Worm (Caenorhabditis elegans) whole organism, L3 larva: ENCODE data around the gene hap-1.

Source experiments
- R02D3.7 ChIP-seq: fragments of 150-350 bp; optimal IDR thresholded peaks from 2 replicates; lab custom pipeline; 2014; ENCODE audit warnings: missing biosample characterization, missing genetic modification characterization
- ZK546.5 ChIP-seq: sonication (generic microtip); optimal IDR thresholded peaks from 2 replicates; lab custom pipeline; 2017; ENCODE audit warnings: missing biosample characterization, missing genetic modification characterization
- aly-2 ChIP-seq: fragments of 150-350 bp; optimal IDR thresholded peaks from 2 replicates; lab custom pipeline; 2014; ENCODE audit warnings: missing biosample characterization, missing genetic modification characterization
- ama-1 ChIP-seq: fragments of 150-350 bp; optimal IDR thresholded peaks from 2 replicates; lab custom pipeline; 2018
- ceh-16 ChIP-seq: sonication (generic microtip); optimal IDR thresholded peaks from 2 replicates; lab custom pipeline; 2017; ENCODE audit warnings: missing biosample characterization, missing genetic modification characterization
- ceh-28 ChIP-seq: fragments of 150-350 bp; optimal IDR thresholded peaks from 2 replicates; lab custom pipeline; 2014; ENCODE audit warnings: missing biosample characterization, missing genetic modification reagents, missing genetic modification characterization
- ceh-82 ChIP-seq: fragments of 150-350 bp; optimal IDR thresholded peaks from 2 replicates; lab custom pipeline; 2014; ENCODE audit warnings: missing biosample characterization, missing genetic modification characterization
- ceh-9 ChIP-seq: sonication (generic microtip); optimal IDR thresholded peaks from 2 replicates; lab custom pipeline; 2018; ENCODE audit warnings: missing biosample characterization, missing genetic modification characterization
- daf-12 ChIP-seq: fragments of 150-350 bp; optimal IDR thresholded peaks from 2 replicates; lab custom pipeline; 2014; ENCODE audit warnings: missing biosample characterization, missing genetic modification reagents, missing genetic modification characterization
- egl-27 ChIP-seq: sonication (generic microtip); optimal IDR thresholded peaks from 4 replicates; lab custom pipeline; 2017; ENCODE audit warnings: missing biosample characterization, missing genetic modification reagents, missing genetic modification characterization
- egl-5 ChIP-seq: fragments of 150-350 bp; optimal IDR thresholded peaks from 2 replicates; lab custom pipeline; 2017; ENCODE audit warnings: missing biosample characterization, missing genetic modification reagents, missing genetic modification characterization, inconsistent platforms
- elt-1 ChIP-seq: fragments of 150-350 bp; optimal IDR thresholded peaks from 2 replicates; lab custom pipeline; 2014; ENCODE audit warnings: missing biosample characterization, missing genetic modification characterization
- elt-2 ChIP-seq: sonication (generic microtip); optimal IDR thresholded peaks from 2 replicates; lab custom pipeline; 2016; ENCODE audit warnings: missing genetic modification reagents, mild to moderate bottlenecking, missing genetic modification characterization, missing compliant biosample characterization
- elt-3 ChIP-seq, 3 experiments: fragments of 150-350 bp in 1 of 3; sonication (generic microtip) in 2 of 3; optimal IDR thresholded peaks; 2 replicates in 2 of 3; 4 replicates in 1 of 3; lab custom pipeline; 2014 to 2017; ENCODE audit warnings: missing biosample characterization in 3 of 3, missing genetic modification characterization in 3 of 3
- eor-1 ChIP-seq, 2 experiments: fragments of 150-350 bp; optimal IDR thresholded peaks; 2 replicates each; lab custom pipeline; 2014 to 2018; ENCODE audit warnings: missing biosample characterization in 2 of 2, missing genetic modification characterization in 2 of 2
- fkh-10 ChIP-seq: sonication (generic microtip); optimal IDR thresholded peaks from 2 replicates; lab custom pipeline; 2017; ENCODE audit warnings: missing biosample characterization, missing genetic modification reagents, missing genetic modification characterization
- fkh-2 ChIP-seq: fragments of 150-350 bp; optimal IDR thresholded peaks from 2 replicates; lab custom pipeline; 2014; ENCODE audit warnings: missing biosample characterization, missing genetic modification reagents, missing genetic modification characterization
- fos-1 ChIP-seq: fragments of 150-350 bp; optimal IDR thresholded peaks from 2 replicates; lab custom pipeline; 2014; ENCODE audit warnings: missing biosample characterization, missing genetic modification characterization
- hmg-11 ChIP-seq: sonication (generic microtip); optimal IDR thresholded peaks from 2 replicates; lab custom pipeline; 2016; ENCODE audit warnings: missing genetic modification characterization, missing compliant biosample characterization
- jun-1 ChIP-seq: fragments of 150-350 bp; optimal IDR thresholded peaks from 2 replicates; lab custom pipeline; 2014; ENCODE audit warnings: missing biosample characterization, missing genetic modification reagents, missing genetic modification characterization
- lin-15B ChIP-seq: fragments of 150-350 bp; optimal IDR thresholded peaks from 2 replicates; lab custom pipeline; 2014; ENCODE audit warnings: missing biosample characterization, missing genetic modification characterization
- lin-39 ChIP-seq: fragments of 150-350 bp; optimal IDR thresholded peaks from 2 replicates; lab custom pipeline; 2018; ENCODE audit warnings: missing biosample characterization, missing genetic modification reagents, missing genetic modification characterization
- lsy-12 ChIP-seq: sonication (generic microtip); optimal IDR thresholded peaks from 2 replicates; lab custom pipeline; 2016; ENCODE audit warnings: mild to moderate bottlenecking, missing genetic modification characterization, missing compliant biosample characterization
- mdl-1 ChIP-seq: fragments of 150-350 bp; optimal IDR thresholded peaks from 2 replicates; lab custom pipeline; 2014; ENCODE audit warnings: missing biosample characterization, missing genetic modification characterization
- mml-1 ChIP-seq: fragments of 150-350 bp; sonication (generic microtip); optimal IDR thresholded peaks from 3 replicates; lab custom pipeline; 2014; ENCODE audit warnings: missing biosample characterization, missing genetic modification characterization
- nfya-1 ChIP-seq: sonication (generic microtip); optimal IDR thresholded peaks from 2 replicates; lab custom pipeline; 2017; ENCODE audit warnings: missing genetic modification characterization, mild to moderate bottlenecking, missing compliant biosample characterization, antibody characterized with exemption, moderate library complexity; ENCODE audit not compliant: insufficient read depth
- nhr-11 ChIP-seq: fragments of 150-350 bp; optimal IDR thresholded peaks from 2 replicates; lab custom pipeline; 2014; ENCODE audit warnings: missing biosample characterization, missing genetic modification characterization
- nhr-12 ChIP-seq: fragments of 150-350 bp; optimal IDR thresholded peaks from 2 replicates; lab custom pipeline; 2014; ENCODE audit warnings: missing biosample characterization, missing genetic modification characterization
- nhr-23 ChIP-seq: fragments of 150-350 bp; optimal IDR thresholded peaks from 2 replicates; lab custom pipeline; 2014; ENCODE audit warnings: missing biosample characterization, missing genetic modification reagents, missing genetic modification characterization
- nhr-237 ChIP-seq: fragments of 150-350 bp; optimal IDR thresholded peaks from 2 replicates; lab custom pipeline; 2014; ENCODE audit warnings: missing biosample characterization, missing genetic modification characterization
- nhr-25 ChIP-seq: sonication (generic microtip); optimal IDR thresholded peaks from 2 replicates; lab custom pipeline; 2017; ENCODE audit warnings: missing biosample characterization, missing genetic modification characterization
- nhr-43 ChIP-seq: sonication (generic microtip); optimal IDR thresholded peaks from 2 replicates; lab custom pipeline; 2016; ENCODE audit warnings: mild to moderate bottlenecking, missing genetic modification characterization, missing compliant biosample characterization; ENCODE audit not compliant: poor library complexity, severe bottlenecking
- nhr-67 ChIP-seq: fragments of 150-350 bp; optimal IDR thresholded peaks from 2 replicates; lab custom pipeline; 2014; ENCODE audit warnings: missing biosample characterization, missing genetic modification characterization
- nhr-76 ChIP-seq: fragments of 150-350 bp; sonication (generic microtip); optimal IDR thresholded peaks from 5 replicates; lab custom pipeline; 2014; ENCODE audit warnings: missing biosample characterization, missing genetic modification characterization
- nhr-77 ChIP-seq: fragments of 150-350 bp; optimal IDR thresholded peaks from 2 replicates; lab custom pipeline; 2014; ENCODE audit warnings: missing biosample characterization, missing genetic modification characterization
- pha-4 ChIP-seq: fragments of 150-350 bp; optimal IDR thresholded peaks from 2 replicates; lab custom pipeline; 2014; ENCODE audit warnings: missing biosample characterization, missing genetic modification reagents, missing genetic modification characterization
- pqm-1 ChIP-seq: fragments of 150-350 bp; optimal IDR thresholded peaks from 2 replicates; lab custom pipeline; 2017; ENCODE audit warnings: missing biosample characterization, missing genetic modification characterization, inconsistent platforms
- skn-1 ChIP-seq: fragments of 150-350 bp; optimal IDR thresholded peaks from 2 replicates; lab custom pipeline; 2014; ENCODE audit warnings: missing biosample characterization, missing genetic modification characterization
- snpc-4 ChIP-seq: fragments of 150-350 bp; optimal IDR thresholded peaks from 2 replicates; lab custom pipeline; 2014; ENCODE audit warnings: missing biosample characterization, missing genetic modification characterization
- tbx-2 ChIP-seq: sonication (generic microtip); optimal IDR thresholded peaks from 2 replicates; lab custom pipeline; 2016; ENCODE audit warnings: mild to moderate bottlenecking, missing genetic modification characterization, missing compliant biosample characterization
- unc-39 ChIP-seq: sonication (generic microtip); optimal IDR thresholded peaks from 4 replicates; lab custom pipeline; 2017; ENCODE audit warnings: missing biosample characterization, missing genetic modification characterization
- unc-62 ChIP-seq: fragments of 150-350 bp; sonication (generic microtip); optimal IDR thresholded peaks from 4 replicates; lab custom pipeline; 2014; ENCODE audit warnings: missing biosample characterization, missing genetic modification reagents, missing genetic modification characterization
- zag-1 ChIP-seq: fragments of 150-350 bp; optimal IDR thresholded peaks from 2 replicates; lab custom pipeline; 2014; ENCODE audit warnings: missing biosample characterization, missing genetic modification characterization
- ztf-11 ChIP-seq: fragments of 150-350 bp; optimal IDR thresholded peaks from 2 replicates; lab custom pipeline; 2014; ENCODE audit warnings: missing biosample characterization, missing genetic modification characterization
- ztf-4 ChIP-seq: fragments of 150-350 bp; optimal IDR thresholded peaks from 2 replicates; lab custom pipeline; 2014; ENCODE audit warnings: missing biosample characterization, missing genetic modification characterization

Gene hap-1

DNA sequence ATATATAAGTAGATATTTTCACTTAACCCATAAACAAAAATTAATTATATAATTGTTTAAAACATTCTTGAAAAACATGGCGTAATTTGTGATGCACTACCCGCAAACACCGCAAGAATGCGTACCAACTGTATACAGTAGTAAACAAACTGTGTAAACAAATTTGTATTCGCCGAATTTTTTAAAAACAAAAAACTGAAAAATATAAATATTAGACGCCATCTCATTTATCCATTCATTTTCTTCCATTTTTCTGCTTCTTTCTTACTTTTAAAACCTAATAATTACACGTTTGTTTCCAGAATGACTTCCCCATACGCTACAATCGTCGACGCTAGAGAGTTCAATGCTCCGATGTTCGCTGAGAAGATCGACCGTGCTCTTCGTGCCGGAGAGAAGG lies 38.4 kb upstream of the hap-1 start, which contains the start of gene nex-1:
Gene nex-1, plus strand, starts transcription at position 301 of the 400 bp plus-strand sequence.
- TF ChIP-seq elt-1 (tag; lab: Kevin White, UChicago) (no peak), snpc-4 (tag; lab: Kevin White, UChicago) (no peak), nhr-237 (no peak), nhr-67 (tag; lab: Kevin White, UChicago) (no peak), nhr-11 (tag; lab: Kevin White, UChicago) (no peak), ZK546.5 (tag; lab: Kevin White, UChicago) (no peak), ceh-28 (tag; lab: Kevin White, UChicago) (no peak), jun-1 (no peak), R02D3.7 (no peak), nhr-12 (tag; lab: Kevin White, UChicago) (no peak), nhr-77 (tag; lab: Kevin White, UChicago) (no peak), fkh-2 (tag; lab: Kevin White, UChicago) (no peak), nfya-1 (tag; lab: Kevin White, UChicago) (no peak), egl-27 (tag; lab: Kevin White, UChicago) (no peak), mdl-1 (tag; lab: Kevin White, UChicago) (no peak), pqm-1 (tag; lab: Kevin White, UChicago) (no peak), zag-1 (tag; lab: Kevin White, UChicago) (no peak), elt-3 (tag; optimal IDR thresholded peaks at IDR 0.05; lab: Kevin White, UChicago) (no peak), aly-2 (tag; lab: Kevin White, UChicago) (no peak), skn-1 (no peak)

DNA sequence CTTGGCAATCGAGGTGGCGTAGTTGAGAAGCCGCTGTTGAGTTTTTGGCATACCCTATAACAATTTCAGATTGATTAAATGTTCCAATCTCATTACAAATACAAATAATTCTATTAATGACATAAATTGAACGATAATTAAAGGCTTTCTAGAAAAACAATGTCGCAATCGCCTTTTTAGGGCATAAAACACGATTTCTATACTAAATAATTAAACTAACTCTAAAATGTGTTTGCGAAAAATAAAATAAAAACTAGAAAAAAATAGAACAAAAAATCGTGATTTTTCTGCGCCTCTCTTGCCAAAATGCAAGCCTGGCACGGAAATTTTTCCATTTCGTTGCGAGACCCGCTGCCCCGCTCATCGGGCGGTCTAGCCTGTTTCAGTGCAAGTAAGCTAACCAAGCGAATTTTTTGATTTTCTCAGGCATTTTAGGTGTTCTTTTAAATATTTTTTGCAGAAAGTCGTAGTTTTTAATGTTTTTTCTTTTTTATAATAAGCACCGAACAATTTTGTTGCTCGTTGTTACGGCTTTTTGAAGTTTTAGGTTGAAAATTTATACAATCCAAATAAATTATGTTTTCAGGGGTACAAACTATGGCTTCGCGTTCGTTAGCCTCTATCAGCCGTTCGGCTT lies 35.8 kb upstream of the hap-1 start, which contains the start of the genes C34E10.12, C34E10.10 and atp-2:
Gene C34E10.12, minus strand, starts transcription at position 51 of the 637 bp plus-strand sequence.
Gene C34E10.10, minus strand, starts transcription at position 54 of the 637 bp plus-strand sequence.
Gene atp-2, plus strand, starts transcription at position 587 of the 637 bp plus-strand sequence.
- TF ChIP-seq nfya-1 (tag; lab: Kevin White, UChicago): peak; percentile 93
- peak; percentile 42 for TF ChIP-seq pqm-1 (tag; lab: Kevin White, UChicago)
- TF ChIP-seq mml-1: no peak
- TF ChIP-seq fos-1: no peak
- no peak for TF ChIP-seq nhr-67 (tag; lab: Kevin White, UChicago)
- TF ChIP-seq nhr-11 (tag; lab: Kevin White, UChicago): peak; percentile 30
- TF ChIP-seq daf-12 (tag; lab: Kevin White, UChicago): no peak
- TF ChIP-seq ceh-82 (tag; lab: Kevin White, UChicago): peak; percentile 9
- no peak for TF ChIP-seq ceh-28 (tag; lab: Kevin White, UChicago)
- TF ChIP-seq snpc-4 (tag; lab: Kevin White, UChicago): peak; percentile 40
- TF ChIP-seq nhr-77 (tag; lab: Kevin White, UChicago): no peak
- no peak for TF ChIP-seq elt-3 (tag; optimal IDR thresholded peaks at IDR 0.05; lab: Kevin White, UChicago)
- TF ChIP-seq nhr-23 (tag; lab: Kevin White, UChicago): peak; percentile 92
- peak; percentile 57 for TF ChIP-seq skn-1
- TF ChIP-seq ceh-9 (tag; lab: Kevin White, UChicago): no peak
- TF ChIP-seq eor-1 (tag; optimal IDR thresholded peaks at IDR 0.05; lab: Kevin White, UChicago): no peak
- TF ChIP-seq nhr-237: no peak
- peak; percentile 42 for TF ChIP-seq ama-1 (lab: Kevin White, UChicago)
- TF ChIP-seq R02D3.7: peak; percentile 50
- TF ChIP-seq elt-2 (tag; lab: Kevin White, UChicago): peak; percentile 62
- no peak for TF ChIP-seq aly-2 (tag; lab: Kevin White, UChicago)
- TF ChIP-seq ztf-11 (tag; lab: Kevin White, UChicago): no peak
- no peak for TF ChIP-seq ceh-16 (tag; lab: Kevin White, UChicago)
- TF ChIP-seq tbx-2 (tag; lab: Kevin White, UChicago): peak; percentile 29
- TF ChIP-seq lin-15B (tag; lab: Kevin White, UChicago): peak; percentile 95
- TF ChIP-seq pha-4 (tag; lab: Kevin White, UChicago): peak; percentile 97
- peak; percentile 80 for TF ChIP-seq nhr-43 (tag; lab: Kevin White, UChicago)
- no peak for TF ChIP-seq unc-39
- TF ChIP-seq nhr-76 (tag; lab: Kevin White, UChicago): no peak
- peak; percentile 33 for TF ChIP-seq fkh-10 (GFP tag; lab: Kevin White, UChicago)
- peak; percentile 2 for TF ChIP-seq jun-1
- no peak for TF ChIP-seq unc-62 (GFP tag; lab: Kevin White, UChicago)
- peak; percentile 78 for TF ChIP-seq nhr-25 (tag; lab: Kevin White, UChicago)
- TF ChIP-seq egl-5 (tag; lab: Kevin White, UChicago): peak; percentile 88
- TF ChIP-seq lsy-12: peak; percentile 77
- peak; percentile 91 for TF ChIP-seq hmg-11 (tag; lab: Kevin White, UChicago)
- TF ChIP-seq elt-1 (tag; lab: Kevin White, UChicago): no peak
- TF ChIP-seq ztf-4 (tag; lab: Kevin White, UChicago): peak; percentile 25
- peak; percentile 94 for TF ChIP-seq lin-39 (tag; lab: Kevin White, UChicago)
- TF ChIP-seq, all 47 proteins: peak for 22
